Worm (Caenorhabditis elegans) whole organism, L1 larva: Measurements from ENCODE around the gene F54C9.11.

Experiments used
- ceh-88 ChIP-seq: fragments of 200-800 bp; sonication (Bioruptor generic); IDR thresholded peaks from 2 replicates; pipeline ENCODE4 v1.3.6; 2022; ENCODE audit warnings: missing genetic modification characterization, missing compliant biosample characterization
- egl-27 ChIP-seq, 2 experiments: fragments of 150-350 bp in 1 of 2; sonication (generic microtip); optimal IDR thresholded peaks; 3 replicates each; lab custom pipeline; 2017 to 2018; ENCODE audit warnings: missing biosample characterization in 2 of 2, missing genetic modification characterization in 2 of 2, missing genetic modification reagents in 2 of 2
- elt-3 ChIP-seq, 6 experiments: fragments of 150-350 bp in 1 of 6; sonication (generic microtip); optimal IDR thresholded peaks; 2 replicates each; lab custom pipeline; 2017 to 2018; ENCODE audit warnings: missing biosample characterization in 6 of 6, missing genetic modification characterization in 6 of 6, inconsistent platforms in 1 of 6
- lin-15B ChIP-seq: fragments of 150-350 bp; sonication (generic microtip); optimal IDR thresholded peaks from 3 replicates; lab custom pipeline; 2014; ENCODE audit warnings: missing biosample characterization, missing genetic modification characterization
- nhr-28 ChIP-seq: fragments of 150-350 bp; optimal IDR thresholded peaks from 2 replicates; lab custom pipeline; 2014; ENCODE audit warnings: missing biosample characterization, missing genetic modification characterization
- nhr-84 ChIP-seq: sonication (generic microtip); optimal IDR thresholded peaks from 2 replicates; lab custom pipeline; 2017; ENCODE audit warnings: missing biosample characterization, missing genetic modification characterization
- pqm-1 ChIP-seq: sonication (generic microtip); optimal IDR thresholded peaks from 3 replicates; lab custom pipeline; 2017; ENCODE audit warnings: missing biosample characterization, missing genetic modification characterization
- snu-23 ChIP-seq: sonication (generic microtip); optimal IDR thresholded peaks from 2 replicates; lab custom pipeline; 2016; ENCODE audit warnings: missing genetic modification characterization, missing compliant biosample characterization
- zag-1 ChIP-seq: fragments of 150-350 bp; optimal IDR thresholded peaks from 2 replicates; lab custom pipeline; 2014; ENCODE audit warnings: missing biosample characterization, missing genetic modification characterization

DNA sequence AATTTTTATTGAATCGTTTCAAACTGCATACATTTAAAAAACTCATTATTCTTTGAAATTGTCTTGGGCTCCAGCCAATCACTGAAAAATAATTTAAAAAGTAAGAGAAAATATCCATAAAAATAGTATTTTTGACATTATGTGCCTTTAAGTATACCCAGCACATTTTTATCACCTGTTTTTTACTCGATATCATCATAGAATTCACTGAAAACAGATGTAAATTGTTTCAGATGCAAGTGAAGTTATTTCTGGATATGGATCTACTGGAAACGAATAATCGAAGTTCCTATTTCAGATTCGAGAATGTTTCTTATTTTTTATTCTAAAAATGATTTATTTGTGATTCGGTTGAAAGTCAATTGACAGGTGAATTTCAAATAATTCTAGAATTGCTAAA is 30.3 kb downstream of the F54C9.11 start:
- TF ChIP-seq egl-27 (tag; optimal IDR thresholded peaks at IDR 0.05; lab: Kevin White, UChicago): no peak
- no peak for TF ChIP-seq zag-1 (tag; lab: Kevin White, UChicago)
- TF ChIP-seq nhr-84 (tag; lab: Kevin White, UChicago): no peak
- no peak for TF ChIP-seq lin-15B (tag; lab: Kevin White, UChicago)
- no peak for TF ChIP-seq pqm-1 (tag; lab: Kevin White, UChicago)
- no peak for TF ChIP-seq snu-23 (GFP tag; lab: Kevin White, UChicago)
- TF ChIP-seq ceh-88: no peak
- TF ChIP-seq nhr-28 (tag; lab: Kevin White, UChicago): no peak
- TF ChIP-seq elt-3 (tag; optimal IDR thresholded peaks at IDR 0.05; lab: Kevin White, UChicago): no peak
